Worm (Caenorhabditis elegans) whole organism, midembryonic: ENCODE data around the gene chdh-1.

Experiments used
- T22C8.4 ChIP-seq: fragments of 200-800 bp; sonication (Bioruptor generic); IDR thresholded peaks from 2 replicates; pipeline ENCODE4 v1.3.6; 2022; ENCODE audit warnings: missing genetic modification characterization, missing compliant biosample characterization
- cog-1 ChIP-seq: sonication (generic microtip); optimal IDR thresholded peaks from 2 replicates; lab custom pipeline; 2016; ENCODE audit warnings: missing genetic modification characterization, missing compliant biosample characterization
- flt-1 ChIP-seq: fragments of 200-800 bp; sonication (Bioruptor generic); IDR thresholded peaks from 2 replicates; pipeline ENCODE4 v1.3.6; 2022; ENCODE audit warnings: missing genetic modification characterization, missing compliant biosample characterization
- klf-2 ChIP-seq: fragments of 200-800 bp; sonication (Bioruptor generic); conservative IDR thresholded peaks from 2 replicates; pipeline ENCODE4 v1.3.6; 2022; ENCODE audit warnings: missing genetic modification reagents, missing genetic modification characterization, missing compliant biosample characterization
- med-1 ChIP-seq: sonication (generic microtip); optimal IDR thresholded peaks from 2 replicates; lab custom pipeline; 2017; ENCODE audit warnings: missing genetic modification characterization, mild to moderate bottlenecking, missing compliant biosample characterization, antibody characterized with exemption, missing genetic modification reagents; ENCODE audit not compliant: insufficient read depth
- ref-1 ChIP-seq: fragments of 200-800 bp; sonication (Bioruptor generic); conservative IDR thresholded peaks from 2 replicates; pipeline ENCODE4 v1.3.6; 2022; ENCODE audit warnings: missing genetic modification reagents, missing genetic modification characterization, missing compliant biosample characterization
- tab-1 ChIP-seq: fragments of 200-800 bp; sonication (Bioruptor generic); IDR thresholded peaks from 2 replicates; pipeline ENCODE4 v1.3.6; 2022; ENCODE audit warnings: missing genetic modification characterization, missing compliant biosample characterization
- ztf-23 ChIP-seq: fragments of 200-800 bp; sonication (Bioruptor generic); IDR thresholded peaks from 2 replicates; pipeline ENCODE4 v1.3.6; 2022; ENCODE audit warnings: missing genetic modification reagents, missing genetic modification characterization, missing compliant biosample characterization
- ztf-29 ChIP-seq: fragments of 200-800 bp; sonication (Bioruptor generic); IDR thresholded peaks from 2 replicates; pipeline ENCODE4 v1.3.6; 2022; ENCODE audit warnings: missing genetic modification reagents, missing genetic modification characterization, missing compliant biosample characterization

The chdh-1 gene

ce11 chrII:8742006-8742847 lies 43.5 kb upstream of the chdh-1 start:
- no peak for TF ChIP-seq ref-1 (GFP tag; lab: Robert Waterston, UW)
- TF ChIP-seq flt-1 (GFP tag; lab: Robert Waterston, UW) = no peak
- TF ChIP-seq T22C8.4 = no peak
- no peak for TF ChIP-seq tab-1 (GFP tag; lab: Robert Waterston, UW)
- no peak for TF ChIP-seq med-1 (GFP tag; lab: Kevin White, UChicago)
- no peak for TF ChIP-seq ztf-23 (GFP tag; lab: Robert Waterston, UW)
- TF ChIP-seq klf-2 (GFP tag; lab: Robert Waterston, UW) = no peak
- no peak for TF ChIP-seq ztf-29 (GFP tag; lab: Robert Waterston, UW)
- no peak for TF ChIP-seq cog-1 (tag; lab: Kevin White, UChicago)

- TF ChIP-seq ztf-29 (GFP tag; lab: Robert Waterston, UW) = no peak
- TF ChIP-seq T22C8.4 = no peak
- no peak for TF ChIP-seq ztf-23 (GFP tag; lab: Robert Waterston, UW)
- no peak for TF ChIP-seq flt-1 (GFP tag; lab: Robert Waterston, UW)
- no peak for TF ChIP-seq tab-1 (GFP tag; lab: Robert Waterston, UW)
- no peak for TF ChIP-seq cog-1 (tag; lab: Kevin White, UChicago)
- TF ChIP-seq ref-1 (GFP tag; lab: Robert Waterston, UW) = no peak
- no peak for TF ChIP-seq med-1 (GFP tag; lab: Kevin White, UChicago)
- TF ChIP-seq klf-2 (GFP tag; lab: Robert Waterston, UW) = no peak
Measured at ce11 chrII:8741277-8741676, 42.5 kb upstream of the chdh-1 start.

ce11 chrII:8740326-8740949 lies 41.7 kb upstream of the chdh-1 start:
- TF ChIP-seq ztf-29 (GFP tag; lab: Robert Waterston, UW) (no peak), T22C8.4 (no peak), tab-1 (GFP tag; lab: Robert Waterston, UW) (no peak), klf-2 (GFP tag; lab: Robert Waterston, UW) (no peak), ztf-23 (GFP tag; lab: Robert Waterston, UW) (no peak), med-1 (GFP tag; lab: Kevin White, UChicago) (no peak), flt-1 (GFP tag; lab: Robert Waterston, UW) (no peak), cog-1 (tag; lab: Kevin White, UChicago) (no peak), ref-1 (GFP tag; lab: Robert Waterston, UW) (no peak)

- TF ChIP-seq T22C8.4 = no peak
- no peak for TF ChIP-seq med-1 (GFP tag; lab: Kevin White, UChicago)
- TF ChIP-seq klf-2 (GFP tag; lab: Robert Waterston, UW) = no peak
- no peak for TF ChIP-seq cog-1 (tag; lab: Kevin White, UChicago)
- TF ChIP-seq flt-1 (GFP tag; lab: Robert Waterston, UW) = no peak
- TF ChIP-seq ref-1 (GFP tag; lab: Robert Waterston, UW) = no peak
- no peak for TF ChIP-seq ztf-23 (GFP tag; lab: Robert Waterston, UW)
- no peak for TF ChIP-seq tab-1 (GFP tag; lab: Robert Waterston, UW)
- TF ChIP-seq ztf-29 (GFP tag; lab: Robert Waterston, UW) = no peak
Measured at ce11 chrII:8738955-8739354, 40.2 kb upstream of the chdh-1 start.

- TF ChIP-seq cog-1 (tag; lab: Kevin White, UChicago) = no peak
- no peak for TF ChIP-seq flt-1 (GFP tag; lab: Robert Waterston, UW)
- no peak for TF ChIP-seq ref-1 (GFP tag; lab: Robert Waterston, UW)
- no peak for TF ChIP-seq ztf-29 (GFP tag; lab: Robert Waterston, UW)
- TF ChIP-seq med-1 (GFP tag; lab: Kevin White, UChicago) = no peak
- no peak for TF ChIP-seq T22C8.4
- TF ChIP-seq klf-2 (GFP tag; lab: Robert Waterston, UW) = no peak
- no peak for TF ChIP-seq tab-1 (GFP tag; lab: Robert Waterston, UW)
- TF ChIP-seq ztf-23 (GFP tag; lab: Robert Waterston, UW) = no peak
Measured at ce11 chrII:8738244-8738643, 39.5 kb upstream of the chdh-1 start.

- TF ChIP-seq ztf-23 (GFP tag; lab: Robert Waterston, UW) = no peak
- no peak for TF ChIP-seq ztf-29 (GFP tag; lab: Robert Waterston, UW)
- no peak for TF ChIP-seq cog-1 (tag; lab: Kevin White, UChicago)
- no peak for TF ChIP-seq ref-1 (GFP tag; lab: Robert Waterston, UW)
- no peak for TF ChIP-seq med-1 (GFP tag; lab: Kevin White, UChicago)
- TF ChIP-seq klf-2 (GFP tag; lab: Robert Waterston, UW) = no peak
- TF ChIP-seq flt-1 (GFP tag; lab: Robert Waterston, UW) = no peak
- no peak for TF ChIP-seq tab-1 (GFP tag; lab: Robert Waterston, UW)
- TF ChIP-seq T22C8.4 = no peak
Measured at ce11 chrII:8737456-8737855, 38.7 kb upstream of the chdh-1 start, which contains the start of gene idpb-4. idpb-4 (minus strand) TSS chrII:8737556.

ce11 chrII:8733627-8734026 lies 34.9 kb upstream of the chdh-1 start:
- TF ChIP-seq flt-1 (GFP tag; lab: Robert Waterston, UW) (no peak), ref-1 (GFP tag; lab: Robert Waterston, UW) (no peak), ztf-23 (GFP tag; lab: Robert Waterston, UW) (no peak), ztf-29 (GFP tag; lab: Robert Waterston, UW) (no peak), med-1 (GFP tag; lab: Kevin White, UChicago) (no peak), cog-1 (tag; lab: Kevin White, UChicago) (no peak), tab-1 (GFP tag; lab: Robert Waterston, UW) (no peak), T22C8.4 (no peak), klf-2 (GFP tag; lab: Robert Waterston, UW) (no peak)
